Worm (Caenorhabditis elegans) whole organism, late embryonic: Measurements from ENCODE around the gene rom-2.

Experiments
- C08G9.2 ChIP-seq: sonication (generic microtip); optimal IDR thresholded peaks from 2 replicates; lab custom pipeline; 2016; ENCODE audit warnings: mild to moderate bottlenecking, missing genetic modification characterization, moderate library complexity, missing compliant biosample characterization
- F13H6.1 ChIP-seq: sonication (generic microtip); optimal IDR thresholded peaks from 2 replicates; lab custom pipeline; 2016; ENCODE audit warnings: missing genetic modification characterization, missing compliant biosample characterization
- K02D7.2 ChIP-seq: sonication (generic microtip); optimal IDR thresholded peaks from 2 replicates; lab custom pipeline; 2017; ENCODE audit warnings: mild to moderate bottlenecking, missing genetic modification characterization, missing compliant biosample characterization
- K09A11.1 ChIP-seq: sonication (generic microtip); optimal IDR thresholded peaks from 2 replicates; lab custom pipeline; 2017; ENCODE audit warnings: antibody characterized with exemption, mild to moderate bottlenecking, missing genetic modification characterization, missing compliant biosample characterization; ENCODE audit not compliant: insufficient read depth
- ceh-18 ChIP-seq: sonication (generic microtip); optimal IDR thresholded peaks from 2 replicates; lab custom pipeline; 2016; ENCODE audit warnings: missing genetic modification characterization, missing compliant biosample characterization
- ceh-19 ChIP-seq: fragments of 200-800 bp; sonication (Bioruptor generic); optimal IDR thresholded peaks from 2 replicates; lab custom pipeline; 2018; ENCODE audit warnings: mild to moderate bottlenecking, missing genetic modification characterization, missing compliant biosample characterization
- ceh-2 ChIP-seq: sonication (generic microtip); optimal IDR thresholded peaks from 2 replicates; lab custom pipeline; 2016; ENCODE audit warnings: missing genotype, missing genetic modification characterization, missing compliant biosample characterization
- ceh-24 ChIP-seq: sonication (generic microtip); optimal IDR thresholded peaks from 2 replicates; lab custom pipeline; 2016; ENCODE audit warnings: mild to moderate bottlenecking, missing genetic modification characterization, missing compliant biosample characterization
- ceh-31 ChIP-seq: sonication (generic microtip); optimal IDR thresholded peaks from 2 replicates; lab custom pipeline; 2016; ENCODE audit warnings: missing genetic modification characterization, missing compliant biosample characterization
- ceh-34 ChIP-seq: sonication (generic microtip); optimal IDR thresholded peaks from 2 replicates; lab custom pipeline; 2016; ENCODE audit warnings: mild to moderate bottlenecking, missing genetic modification characterization, missing compliant biosample characterization
- ceh-45 ChIP-seq: fragments of 200-800 bp; sonication (Bioruptor generic); IDR thresholded peaks from 2 replicates; pipeline ENCODE4 v1.3.6; 2022; ENCODE audit warnings: missing genetic modification reagents, missing genetic modification characterization, missing compliant biosample characterization
- ceh-48 ChIP-seq: sonication (generic microtip); optimal IDR thresholded peaks from 2 replicates; lab custom pipeline; 2016; ENCODE audit warnings: missing genetic modification characterization, inconsistent platforms, missing compliant biosample characterization
- ceh-9 ChIP-seq: sonication (generic microtip); optimal IDR thresholded peaks from 2 replicates; lab custom pipeline; 2016; ENCODE audit warnings: mild to moderate bottlenecking, missing genetic modification characterization, inconsistent platforms, missing compliant biosample characterization
- che-1 ChIP-seq: sonication (generic microtip); optimal IDR thresholded peaks from 2 replicates; lab custom pipeline; 2016; ENCODE audit warnings: mild to moderate bottlenecking, missing genetic modification characterization, missing compliant biosample characterization
- dmd-4 ChIP-seq: sonication (generic microtip); optimal IDR thresholded peaks from 2 replicates; lab custom pipeline; 2016; ENCODE audit warnings: borderline replicate concordance, missing genetic modification characterization, missing compliant biosample characterization
- elt-2 ChIP-seq: sonication (generic microtip); optimal IDR thresholded peaks from 2 replicates; lab custom pipeline; 2016; ENCODE audit warnings: missing genetic modification reagents, missing genetic modification characterization, missing compliant biosample characterization
- eyg-1 ChIP-seq: sonication (generic microtip); optimal IDR thresholded peaks from 2 replicates; lab custom pipeline; 2016; ENCODE audit warnings: missing genotype, missing genetic modification characterization, missing compliant biosample characterization
- fax-1 ChIP-seq: sonication (generic microtip); optimal IDR thresholded peaks from 2 replicates; lab custom pipeline; 2016; ENCODE audit warnings: missing genotype, missing genetic modification characterization, missing compliant biosample characterization
- hlh-30 ChIP-seq: sonication (generic microtip); optimal IDR thresholded peaks from 2 replicates; lab custom pipeline; 2017; ENCODE audit warnings: antibody characterized with exemption, missing genetic modification characterization, missing compliant biosample characterization; ENCODE audit not compliant: insufficient read depth
- hlh-6 ChIP-seq: sonication (generic microtip); optimal IDR thresholded peaks from 2 replicates; lab custom pipeline; 2016; ENCODE audit warnings: missing genotype, missing genetic modification characterization, missing compliant biosample characterization
- mec-3 ChIP-seq: sonication (generic microtip); optimal IDR thresholded peaks from 2 replicates; lab custom pipeline; 2016; ENCODE audit warnings: borderline replicate concordance, missing genetic modification characterization, missing compliant biosample characterization
- nhr-11 ChIP-seq: fragments of 150-350 bp; optimal IDR thresholded peaks from 2 replicates; lab custom pipeline; 2014; ENCODE audit warnings: missing biosample characterization, missing genetic modification characterization
- nhr-232 ChIP-seq: sonication (generic microtip); optimal IDR thresholded peaks from 2 replicates; lab custom pipeline; 2016; ENCODE audit warnings: missing genetic modification characterization, missing compliant biosample characterization
- npax-4 ChIP-seq: sonication (generic microtip); optimal IDR thresholded peaks from 2 replicates; lab custom pipeline; 2016; ENCODE audit warnings: missing genetic modification characterization, missing compliant biosample characterization
- pha-4 ChIP-seq: fragments of 150-350 bp; optimal IDR thresholded peaks from 2 replicates; lab custom pipeline; 2018; ENCODE audit warnings: missing biosample characterization, missing genetic modification reagents, missing genetic modification characterization
- sdc-2 ChIP-seq: sonication (generic microtip); optimal IDR thresholded peaks from 2 replicates; lab custom pipeline; 2016; ENCODE audit warnings: missing genotype, missing genetic modification characterization, missing compliant biosample characterization
- syd-9 ChIP-seq: sonication (generic microtip); optimal IDR thresholded peaks from 2 replicates; lab custom pipeline; 2016; ENCODE audit warnings: mild to moderate bottlenecking, missing genetic modification characterization, moderate library complexity, missing compliant biosample characterization
- tbx-2 ChIP-seq: sonication (generic microtip); optimal IDR thresholded peaks from 2 replicates; lab custom pipeline; 2016; ENCODE audit warnings: missing genetic modification characterization, missing compliant biosample characterization
- tbx-7 ChIP-seq: sonication (generic microtip); optimal IDR thresholded peaks from 2 replicates; lab custom pipeline; 2016; ENCODE audit warnings: missing genotype, missing genetic modification characterization, missing compliant biosample characterization
- ttx-3 ChIP-seq: sonication (generic microtip); optimal IDR thresholded peaks from 2 replicates; lab custom pipeline; 2016; ENCODE audit warnings: missing genetic modification reagents, missing genetic modification characterization, missing compliant biosample characterization
- unc-42 ChIP-seq: sonication (generic microtip); optimal IDR thresholded peaks from 2 replicates; lab custom pipeline; 2016; ENCODE audit warnings: missing genotype, missing genetic modification characterization, missing compliant biosample characterization
- unc-86 ChIP-seq: sonication (generic microtip); optimal IDR thresholded peaks from 2 replicates; lab custom pipeline; 2016; ENCODE audit warnings: missing genetic modification characterization, missing compliant biosample characterization
- zip-5 ChIP-seq: sonication (generic microtip); optimal IDR thresholded peaks from 2 replicates; lab custom pipeline; 2016; ENCODE audit warnings: missing genetic modification characterization, missing compliant biosample characterization

The rom-2 gene

DNA sequence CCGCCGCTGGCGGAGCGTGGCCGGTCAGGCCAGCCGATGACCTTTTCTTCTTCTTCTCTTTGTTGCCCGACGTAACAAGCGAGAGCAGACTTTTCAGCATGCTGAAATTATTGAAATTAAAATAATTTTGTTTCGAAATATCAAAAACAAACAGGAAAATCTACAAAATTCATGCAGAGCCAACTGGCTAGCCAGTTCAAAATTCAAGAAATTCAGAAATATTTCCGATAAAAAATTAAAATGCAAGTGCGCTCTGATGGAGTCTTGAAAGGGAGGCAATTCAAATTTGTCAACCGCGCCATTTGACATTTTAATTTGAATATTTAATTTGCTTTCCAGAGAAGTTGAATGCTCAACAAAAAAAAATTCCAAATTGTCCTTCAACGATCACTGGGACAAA lies 5.2 kb upstream of the rom-2 start, which contains the start of gene F58A4.2:
F58A4.2 (minus strand) TSS at position 101 of the 400 bp plus-strand sequence.
- TF ChIP-seq che-1 (tag; lab: Kevin White, UChicago) (no peak), ceh-19 (GFP tag; lab: Kevin White, UChicago) (no peak), ceh-2 (tag; lab: Kevin White, UChicago) (no peak), unc-42 (tag; lab: Kevin White, UChicago) (no peak)

DNA sequence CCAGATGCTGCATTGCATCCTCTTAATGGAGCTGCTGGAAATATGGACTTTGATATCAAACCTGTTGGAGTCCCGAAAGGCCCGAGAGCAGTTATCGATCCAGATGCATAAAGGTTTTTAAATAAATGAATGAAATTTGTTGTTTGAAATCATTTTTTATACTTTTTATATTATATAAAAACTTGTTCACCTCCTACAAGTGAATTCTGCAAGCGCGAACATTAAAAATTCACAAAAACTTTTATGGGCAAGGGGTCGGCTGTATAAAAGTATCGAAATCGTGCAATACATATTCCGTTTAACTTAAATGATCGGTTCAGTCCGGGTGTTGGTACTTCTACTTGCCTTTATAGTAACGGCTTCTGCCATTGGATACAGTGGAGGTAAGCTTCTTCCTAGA lies 2.7 kb upstream of the rom-2 start, which contains the start of gene F58A4.1:
F58A4.1 (plus strand) TSS at position 301 of the 400 bp plus-strand sequence.
- TF ChIP-seq eyg-1 (no peak), nhr-232 (no peak), unc-86 (tag; lab: Kevin White, UChicago) (no peak), ceh-34 (tag; lab: Kevin White, UChicago) (no peak), hlh-6 (tag; lab: Kevin White, UChicago) (no peak), ceh-45 (GFP tag; lab: Robert Waterston, UW) (no peak), ceh-18 (no peak), ceh-19 (GFP tag; lab: Kevin White, UChicago) (no peak), tbx-7 (tag; lab: Kevin White, UChicago) (no peak), hlh-30 (tag; lab: Kevin White, UChicago) (no peak), sdc-2 (tag; lab: Kevin White, UChicago) (no peak), tbx-2 (tag; lab: Kevin White, UChicago) (no peak), pha-4 (tag; lab: Kevin White, UChicago) (no peak), K09A11.1 (tag; lab: Kevin White, UChicago) (no peak), che-1 (tag; lab: Kevin White, UChicago) (no peak), dmd-4 (tag; lab: Kevin White, UChicago) (no peak), ceh-48 (tag; lab: Kevin White, UChicago) (no peak)

ce11 chrIII:9597044-9597443 lies 1.6 kb upstream of the rom-2 start, which contains the start of gene C48B4.12:
Gene C48B4.12 (plus strand): TSS chrIII:9597344.
- no peak for TF ChIP-seq unc-42 (tag; lab: Kevin White, UChicago)
- TF ChIP-seq, all 69 proteins: peak for 0

ce11 chrIII:9592118-9592517 lies 3.3 kb downstream of the rom-2 start, which contains the start of gene acox-1.5:
Gene acox-1.5 (minus strand): TSS chrIII:9592192.
- TF ChIP-seq C08G9.2 (no peak), tbx-7 (tag; lab: Kevin White, UChicago) (no peak), ceh-31 (no peak), zip-5 (tag; lab: Kevin White, UChicago) (no peak), ceh-2 (tag; lab: Kevin White, UChicago) (no peak), F13H6.1 (no peak), unc-42 (tag; lab: Kevin White, UChicago) (no peak), che-1 (tag; lab: Kevin White, UChicago) (no peak), ceh-19 (GFP tag; lab: Kevin White, UChicago) (no peak), mec-3 (tag; lab: Kevin White, UChicago) (no peak), syd-9 (tag; lab: Kevin White, UChicago) (no peak), ceh-24 (tag; lab: Kevin White, UChicago) (no peak), ttx-3 (no peak), npax-4 (tag; lab: Kevin White, UChicago) (no peak), ceh-9 (no peak), hlh-30 (tag; lab: Kevin White, UChicago) (no peak), elt-2 (tag; lab: Kevin White, UChicago) (no peak), fax-1 (tag; lab: Kevin White, UChicago) (no peak), unc-86 (tag; lab: Kevin White, UChicago) (no peak)

DNA sequence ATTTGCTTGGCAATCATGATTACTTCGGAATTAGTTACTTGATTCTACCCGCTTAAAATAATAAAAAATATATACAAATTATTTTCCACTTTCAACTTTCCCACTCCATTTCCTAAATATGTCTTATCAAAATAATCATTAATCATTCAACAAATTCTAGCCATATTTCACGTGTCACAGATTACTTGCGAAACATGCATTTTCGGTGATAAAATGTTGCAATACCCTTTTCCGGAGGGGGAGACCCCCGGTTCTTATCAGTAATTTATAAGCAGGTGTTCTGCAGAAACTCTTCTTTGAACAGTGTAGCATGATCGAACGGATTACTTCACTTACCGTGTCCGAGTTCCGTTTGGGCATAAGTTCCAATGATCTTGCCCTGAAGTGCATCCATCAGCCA lies 5.3 kb downstream of the rom-2 start:
- TF ChIP-seq elt-2 (tag; lab: Kevin White, UChicago): peak; percentile 90
- TF ChIP-seq nhr-11 (tag; lab: Kevin White, UChicago): no peak
- TF ChIP-seq K02D7.2: no peak
